Fruit fly (Drosophila melanogaster) whole organism, pupa: Measurements from ENCODE around the gene GluRS-m.
A peak's percentile ranks its signal among the peaks of the same experiment; 100 is the strongest.

ENCODE experiments used
- CG10348 ChIP-seq: fragments of 200-800 bp; sonication (Bioruptor generic); IDR thresholded peaks from 2 replicates; pipeline ENCODE4 v1.3.6; 2022; ENCODE audit warnings: missing biosample characterization, missing genetic modification characterization
- CG12605 ChIP-seq: fragments of 200-800 bp; sonication (Bioruptor generic); IDR thresholded peaks from 2 replicates; pipeline ENCODE4 v1.3.6; 2022; ENCODE audit warnings: missing biosample characterization, missing genetic modification characterization
- CG13204 ChIP-seq: fragments of 200-800 bp; sonication (Bioruptor generic); optimal IDR thresholded peaks from 2 replicates; lab custom pipeline; 2018; ENCODE audit warnings: missing biosample characterization, mild to moderate bottlenecking, missing genetic modification characterization, moderate library complexity
- CG14655 ChIP-seq: fragments of 200-800 bp; sonication (Bioruptor generic); optimal IDR thresholded peaks from 3 replicates; lab custom pipeline; 2017; ENCODE audit warnings: mild to moderate bottlenecking, missing biosample characterization, missing genetic modification reagents, missing genetic modification characterization
- CG15710 ChIP-seq: fragments of 200-800 bp; sonication (Bioruptor generic); optimal IDR thresholded peaks from 2 replicates; lab custom pipeline; 2018; ENCODE audit warnings: missing biosample characterization, mild to moderate bottlenecking, missing genetic modification characterization, moderate library complexity
- CG17806 ChIP-seq: fragments of 200-800 bp; sonication (Bioruptor generic); optimal IDR thresholded peaks from 2 replicates; lab custom pipeline; 2018; ENCODE audit warnings: missing biosample characterization, mild to moderate bottlenecking, missing genetic modification characterization, moderate library complexity
- CG32121 ChIP-seq: fragments of 200-800 bp; sonication (Bioruptor generic); IDR thresholded peaks from 2 replicates; pipeline ENCODE4 v1.3.6; 2022; ENCODE audit warnings: missing biosample characterization, missing genetic modification characterization
- CG34367 ChIP-seq: fragments of 200-800 bp; sonication (Bioruptor generic); optimal IDR thresholded peaks from 2 replicates; lab custom pipeline; 2018; ENCODE audit warnings: missing biosample characterization, mild to moderate bottlenecking, missing genetic modification characterization
- CG4496 ChIP-seq: fragments of 200-800 bp; sonication (Bioruptor generic); IDR thresholded peaks from 3 replicates; pipeline ENCODE4 v1.3.6; 2022; ENCODE audit warnings: missing biosample characterization, missing genetic modification characterization
- CG8159 ChIP-seq: fragments of 200-800 bp; sonication (Bioruptor generic); optimal IDR thresholded peaks from 3 replicates; lab custom pipeline; 2018; ENCODE audit warnings: missing biosample characterization, mild to moderate bottlenecking, missing genetic modification characterization, moderate library complexity
- CG8301 ChIP-seq: fragments of 200-800 bp; sonication (Bioruptor generic); optimal IDR thresholded peaks from 2 replicates; lab custom pipeline; 2018; ENCODE audit warnings: missing biosample characterization, mild to moderate bottlenecking, missing genetic modification characterization
- CG9948 ChIP-seq: fragments of 200-800 bp; sonication (Bioruptor generic); optimal IDR thresholded peaks from 2 replicates; lab custom pipeline; 2018; ENCODE audit warnings: missing biosample characterization, mild to moderate bottlenecking, missing genetic modification characterization, moderate library complexity
- D1 ChIP-seq: fragments of 200-800 bp; sonication (Bioruptor generic); optimal IDR thresholded peaks from 2 replicates; lab custom pipeline; 2018; ENCODE audit warnings: missing biosample characterization, mild to moderate bottlenecking, missing genetic modification characterization, moderate library complexity
- EcR ChIP-seq: fragments of 200-800 bp; sonication (Bioruptor generic); optimal IDR thresholded peaks from 3 replicates; lab custom pipeline; 2019; ENCODE audit warnings: missing biosample characterization, missing genetic modification characterization, mild to moderate bottlenecking, moderate library complexity, missing genetic modification reagents
- Ets98B ChIP-seq: fragments of 200-800 bp; sonication (Bioruptor generic); IDR thresholded peaks from 2 replicates; pipeline ENCODE4 v1.3.6; 2022; ENCODE audit warnings: missing biosample characterization, missing genetic modification characterization
- Pif1A ChIP-seq: fragments of 200-800 bp; sonication (Bioruptor generic); optimal IDR thresholded peaks from 3 replicates; lab custom pipeline; 2016; ENCODE audit warnings: missing biosample characterization, missing genetic modification characterization
- Pif1B ChIP-seq: fragments of 200-800 bp; sonication (Bioruptor generic); optimal IDR thresholded peaks from 3 replicates; lab custom pipeline; 2016; ENCODE audit warnings: missing biosample characterization, missing genetic modification characterization
- Snoo ChIP-seq: fragments of 200-800 bp; sonication (Bioruptor generic); optimal IDR thresholded peaks from 3 replicates; lab custom pipeline; 2017; ENCODE audit warnings: missing biosample characterization, mild to moderate bottlenecking, missing genetic modification characterization, inconsistent platforms
- fd96Ca ChIP-seq: fragments of 200-800 bp; sonication (Bioruptor generic); IDR thresholded peaks from 3 replicates; pipeline ENCODE4 v1.3.6; 2022; ENCODE audit warnings: missing biosample characterization, missing genetic modification characterization
- gl ChIP-seq: fragments of 200-800 bp; sonication (Bioruptor generic); optimal IDR thresholded peaks from 2 replicates; lab custom pipeline; 2018; ENCODE audit warnings: missing biosample characterization, mild to moderate bottlenecking, missing genetic modification characterization
- rn ChIP-seq: fragments of 200-800 bp; sonication (Bioruptor generic); IDR thresholded peaks from 2 replicates; pipeline ENCODE4 v1.3.6; 2022; ENCODE audit warnings: missing biosample characterization, missing genetic modification characterization

Gene GluRS-m

DNA sequence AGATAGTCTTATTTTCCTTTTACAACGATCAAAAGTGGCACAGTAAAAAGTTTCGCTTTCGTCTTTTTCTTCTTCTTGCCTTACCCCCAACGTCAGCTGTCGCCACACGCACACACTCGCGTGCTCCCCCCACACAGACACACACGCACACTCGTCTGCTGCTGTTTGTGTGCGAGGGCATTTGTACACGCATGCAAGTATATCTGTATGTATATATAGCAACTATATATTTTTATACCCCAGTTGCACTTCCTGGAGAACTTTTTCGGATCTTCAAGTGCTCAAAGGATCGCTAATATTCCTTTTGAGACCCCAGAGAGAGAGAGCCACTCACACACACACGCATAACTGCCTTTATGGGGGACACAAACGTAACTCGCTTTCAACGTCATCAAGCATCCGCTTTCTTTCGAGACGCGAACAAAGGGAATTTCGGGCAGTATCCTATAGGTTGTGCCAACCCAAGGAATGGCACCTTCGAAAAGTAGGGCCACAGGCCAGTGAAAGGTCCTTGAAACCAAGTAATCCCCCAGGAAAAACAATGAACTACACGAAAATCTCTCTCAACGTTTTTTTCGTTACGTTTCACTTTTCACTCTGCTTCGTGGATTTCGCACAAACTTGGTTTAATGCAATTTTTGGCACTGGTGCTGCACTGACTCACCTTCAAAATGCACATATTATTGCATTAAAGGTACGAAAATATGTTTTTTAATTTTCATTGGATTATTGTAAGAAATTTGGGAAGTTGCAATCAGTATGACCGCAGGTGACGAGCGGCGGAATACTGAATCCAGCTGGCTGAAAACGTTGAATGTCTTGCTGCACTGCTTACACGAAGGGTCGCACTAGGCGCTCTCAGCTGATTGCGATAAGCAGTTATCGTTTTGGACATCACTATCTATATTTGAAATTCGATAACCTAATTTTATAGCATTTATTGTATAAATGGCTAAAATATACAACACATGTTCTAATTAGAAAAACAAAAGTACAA is 38.9 kb downstream of the GluRS-m start, which contains the start of gene roq:
roq (minus strand) TSS at position 799 of the 997 bp plus-strand sequence.
- TF ChIP-seq Pif1A (GFP tag; lab: Kevin White, UChicago) (no peak), fd96Ca (GFP tag; lab: Robert Waterston, UW) (no peak), CG32121 (GFP tag; lab: Robert Waterston, UW) (no peak), CG17806 (tag; lab: Kevin White, UChicago) (no peak), CG9948 (tag; lab: Kevin White, UChicago) (no peak), CG10348 (GFP tag; lab: Robert Waterston, UW) (no peak), CG4496 (GFP tag; lab: Robert Waterston, UW) (no peak), CG12605 (GFP tag; lab: Robert Waterston, UW) (peak; percentile 16; the same call in 1 of the 2 replicates), CG8301 (tag; lab: Kevin White, UChicago) (no peak), CG13204 (GFP tag; lab: Kevin White, UChicago) (no peak), Ets98B (no peak), rn (GFP tag; lab: Robert Waterston, UW) (no peak), CG8159 (tag; lab: Kevin White, UChicago) (no peak), EcR (GFP tag; lab: Kevin White, UChicago) (peak; percentile 29), gl (tag; lab: Kevin White, UChicago) (peak; percentile 11), Pif1B (GFP tag; lab: Kevin White, UChicago) (no peak), D1 (tag; lab: Kevin White, UChicago) (no peak), CG34367 (tag; lab: Kevin White, UChicago) (no peak), CG15710 (tag; lab: Kevin White, UChicago) (no peak), CG14655 (no peak), Snoo (tag; lab: Kevin White, UChicago) (no peak)
- TF ChIP-seq, all 21 proteins: peak for 3

- TF ChIP-seq Pif1B (GFP tag; lab: Kevin White, UChicago) (no peak), D1 (tag; lab: Kevin White, UChicago) (no peak), Snoo (tag; lab: Kevin White, UChicago) (no peak), CG13204 (GFP tag; lab: Kevin White, UChicago) (no peak), CG34367 (tag; lab: Kevin White, UChicago) (no peak), Pif1A (GFP tag; lab: Kevin White, UChicago) (no peak), CG8301 (tag; lab: Kevin White, UChicago) (no peak), gl (tag; lab: Kevin White, UChicago) (no peak), CG14655 (no peak), fd96Ca (GFP tag; lab: Robert Waterston, UW) (no peak), CG15710 (tag; lab: Kevin White, UChicago) (no peak), CG12605 (GFP tag; lab: Robert Waterston, UW) (no peak), CG17806 (tag; lab: Kevin White, UChicago) (no peak), EcR (GFP tag; lab: Kevin White, UChicago) (no peak), rn (GFP tag; lab: Robert Waterston, UW) (no peak), CG4496 (GFP tag; lab: Robert Waterston, UW) (no peak), CG10348 (GFP tag; lab: Robert Waterston, UW) (no peak), Ets98B (no peak), CG8159 (tag; lab: Kevin White, UChicago) (no peak), CG32121 (GFP tag; lab: Robert Waterston, UW) (no peak)
Observed at dm6 chr3L:16369526-16369925, 47.5 kb downstream of the GluRS-m start, which contains the start of gene CG18814. CG18814 (plus strand) TSS chr3L:16369826.

DNA sequence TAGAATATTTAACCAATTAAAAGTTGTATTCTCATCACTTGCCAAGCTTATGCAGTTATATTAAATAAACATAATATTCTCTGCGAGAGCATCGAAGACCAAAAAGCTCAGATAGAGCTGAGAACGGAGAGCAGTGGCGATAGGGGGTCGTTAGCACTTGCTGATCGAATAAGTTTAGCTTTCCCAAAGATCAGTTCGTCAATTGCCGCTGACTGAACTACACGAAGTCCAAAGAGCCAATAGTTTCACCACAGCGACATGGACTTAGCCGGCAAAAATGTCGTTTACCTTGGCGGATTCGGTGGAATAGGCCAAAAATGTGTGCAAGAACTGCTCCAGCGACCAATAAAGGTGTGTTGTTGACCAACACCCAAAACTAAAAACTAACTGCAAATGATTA is 48.8 kb downstream of the GluRS-m start, which contains the start of gene CG4842:
CG4842 (plus strand) TSS at position 191 of the 400 bp plus-strand sequence.
- TF ChIP-seq EcR (GFP tag; lab: Kevin White, UChicago) (peak; percentile 7), gl (tag; lab: Kevin White, UChicago) (no peak)

DNA sequence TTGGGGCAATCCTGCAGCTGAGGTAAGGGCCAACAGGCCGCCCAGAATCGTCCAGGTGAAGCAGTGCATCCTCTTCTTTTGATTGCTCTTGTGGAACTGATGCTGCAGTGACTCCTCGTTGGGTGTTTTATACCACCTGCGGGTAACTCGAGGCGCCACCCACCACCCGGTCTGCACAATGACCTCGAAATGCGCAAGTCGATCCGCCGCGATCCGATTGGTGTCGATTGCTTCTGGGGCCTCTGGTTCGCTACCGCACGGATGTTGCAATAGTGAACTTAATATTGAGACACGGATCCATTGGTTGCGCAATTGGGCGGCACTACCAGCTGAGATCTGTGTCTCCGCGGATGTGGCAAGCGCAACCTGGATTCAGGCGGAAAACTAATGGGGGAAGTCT is 49.7 kb downstream of the GluRS-m start, which contains the start of gene Cpr72Ec:
Cpr72Ec (minus strand) TSS at position 101 of the 400 bp plus-strand sequence.
- no peak for TF ChIP-seq CG34367 (tag; lab: Kevin White, UChicago)
- no peak for TF ChIP-seq Pif1B (GFP tag; lab: Kevin White, UChicago)
- TF ChIP-seq CG4496 (GFP tag; lab: Robert Waterston, UW), result no peak
- TF ChIP-seq Ets98B, result no peak
- no peak for TF ChIP-seq rn (GFP tag; lab: Robert Waterston, UW)
- TF ChIP-seq CG13204 (GFP tag; lab: Kevin White, UChicago), result no peak
- TF ChIP-seq D1 (tag; lab: Kevin White, UChicago), result no peak
- TF ChIP-seq CG8159 (tag; lab: Kevin White, UChicago), result no peak
